Fruit fly (Drosophila melanogaster) whole organism, embryonic: ENCODE results near the gene CG33062.

Experiments used
- Ada2b ChIP-seq: fragments of 200-800 bp; sonication (Bioruptor generic); IDR thresholded peaks from 2 replicates; pipeline ENCODE4 v1.3.6; 2022; ENCODE audit warnings: missing biosample characterization, missing genetic modification characterization
- CG11504 ChIP-seq: fragments of 200-800 bp; sonication (Bioruptor generic); optimal IDR thresholded peaks from 3 replicates; lab custom pipeline; 2019; ENCODE audit warnings: missing biosample characterization, mild to moderate bottlenecking, missing genetic modification characterization, moderate library complexity
- CG14014 ChIP-seq: fragments of 200-800 bp; sonication (Bioruptor generic); IDR thresholded peaks from 2 replicates; pipeline ENCODE4 v1.3.6; 2022; ENCODE audit warnings: missing biosample characterization, missing genetic modification characterization
- CG14965 ChIP-seq: fragments of 200-800 bp; sonication (Bioruptor generic); optimal IDR thresholded peaks from 2 replicates; lab custom pipeline; 2016; ENCODE audit warnings: missing biosample characterization, missing genetic modification characterization, borderline replicate concordance
- CG15011 ChIP-seq: fragments of 200-800 bp; sonication (Bioruptor generic); optimal IDR thresholded peaks from 3 replicates; lab custom pipeline; 2018; ENCODE audit warnings: missing biosample characterization, mild to moderate bottlenecking, missing genetic modification characterization
- CG1529 ChIP-seq: fragments of 200-800 bp; sonication (Bioruptor generic); optimal IDR thresholded peaks from 3 replicates; lab custom pipeline; 2018; ENCODE audit warnings: missing biosample characterization, missing genetic modification characterization
- CG1603 ChIP-seq: fragments of 200-800 bp; sonication (Bioruptor generic); optimal IDR thresholded peaks from 2 replicates; lab custom pipeline; 2019; ENCODE audit warnings: missing biosample characterization, mild to moderate bottlenecking, missing genetic modification characterization, moderate library complexity
- CG1647 ChIP-seq: fragments of 200-800 bp; sonication (Bioruptor generic); optimal IDR thresholded peaks from 3 replicates; lab custom pipeline; 2016; ENCODE audit warnings: missing biosample characterization, missing genetic modification characterization
- CG17361 ChIP-seq: fragments of 200-800 bp; sonication (Bioruptor generic); IDR thresholded peaks from 3 replicates; pipeline ENCODE4 v1.3.6; 2022; ENCODE audit warnings: missing biosample characterization, missing genetic modification characterization
- CG18764 ChIP-seq: fragments of 200-800 bp; sonication (Bioruptor generic); optimal IDR thresholded peaks from 3 replicates; lab custom pipeline; 2016; ENCODE audit warnings: missing biosample characterization, missing genetic modification characterization
- CG2120 ChIP-seq: fragments of 200-800 bp; sonication (Bioruptor generic); optimal IDR thresholded peaks from 3 replicates; lab custom pipeline; 2016; ENCODE audit warnings: missing biosample characterization, missing genetic modification characterization
- CG2129 ChIP-seq: fragments of 200-800 bp; sonication (Bioruptor generic); IDR thresholded peaks from 2 replicates; pipeline ENCODE4 v1.3.6; 2022; ENCODE audit warnings: missing biosample characterization, missing genetic modification characterization; ENCODE audit not compliant: partially characterized antibody
- CG2875 ChIP-seq: fragments of 200-800 bp; sonication (Bioruptor generic); optimal IDR thresholded peaks from 2 replicates; lab custom pipeline; 2017; ENCODE audit warnings: missing biosample characterization, mild to moderate bottlenecking, missing genetic modification characterization, missing genetic modification reagents
- CG30403 ChIP-seq: fragments of 200-800 bp; sonication (Bioruptor generic); optimal IDR thresholded peaks from 3 replicates; lab custom pipeline; 2016; ENCODE audit warnings: missing biosample characterization, missing genetic modification characterization
- CG31388 ChIP-seq: fragments of 200-800 bp; sonication (Bioruptor generic); optimal IDR thresholded peaks from 2 replicates; lab custom pipeline; 2016; ENCODE audit warnings: missing biosample characterization, missing genetic modification characterization
- CG33213 ChIP-seq: fragments of 200-800 bp; sonication (Bioruptor generic); optimal IDR thresholded peaks from 3 replicates; lab custom pipeline; 2016; ENCODE audit warnings: missing biosample characterization, missing genetic modification characterization
- CG3847 ChIP-seq: fragments of 200-800 bp; sonication (Bioruptor generic); IDR thresholded peaks from 2 replicates; pipeline ENCODE4 v1.3.6; 2022; ENCODE audit warnings: missing biosample characterization, missing genetic modification characterization
- CG4707 ChIP-seq: fragments of 200-800 bp; sonication (Bioruptor generic); optimal IDR thresholded peaks from 2 replicates; lab custom pipeline; 2018; ENCODE audit warnings: missing biosample characterization, mild to moderate bottlenecking, missing genetic modification characterization, moderate library complexity
- CG9932 ChIP-seq: fragments of 200-800 bp; sonication (Bioruptor generic); IDR thresholded peaks from 2 replicates; pipeline ENCODE4 v1.3.6; 2022; ENCODE audit warnings: missing biosample characterization, missing genetic modification characterization
- Dll ChIP-seq: fragments of 200-800 bp; sonication (Bioruptor generic); IDR thresholded peaks from 4 replicates; pipeline ENCODE4 v1.3.6; 2022; ENCODE audit warnings: missing biosample characterization, missing genetic modification characterization; ENCODE audit not compliant: partially characterized antibody
- Drgx ChIP-seq: fragments of 200-800 bp; sonication (Bioruptor generic); IDR thresholded peaks from 2 replicates; pipeline ENCODE4 v1.3.6; 2022; ENCODE audit warnings: missing biosample characterization, missing genetic modification characterization
- Gsc ChIP-seq: fragments of 200-800 bp; sonication (Bioruptor generic); IDR thresholded peaks from 2 replicates; pipeline ENCODE4 v1.3.6; 2022; ENCODE audit warnings: missing biosample characterization, missing genetic modification characterization
- Hand ChIP-seq: fragments of 200-800 bp; sonication (Bioruptor generic); optimal IDR thresholded peaks from 2 replicates; lab custom pipeline; 2017; ENCODE audit warnings: mild to moderate bottlenecking, missing biosample characterization, missing genetic modification reagents, missing genetic modification characterization
- Jarid2 ChIP-seq: fragments of 200-800 bp; sonication (Bioruptor generic); optimal IDR thresholded peaks from 3 replicates; lab custom pipeline; 2017; ENCODE audit warnings: mild to moderate bottlenecking, missing biosample characterization, missing genetic modification reagents, missing genetic modification characterization
- Lhr ChIP-seq: fragments of 200-800 bp; sonication (Bioruptor generic); optimal IDR thresholded peaks from 3 replicates; lab custom pipeline; 2017; ENCODE audit warnings: mild to moderate bottlenecking, missing biosample characterization, missing genetic modification reagents, missing genetic modification characterization
- Myb ChIP-seq: fragments of 200-800 bp; sonication (Bioruptor generic); optimal IDR thresholded peaks from 2 replicates; lab custom pipeline; 2016; ENCODE audit warnings: missing biosample characterization, missing genetic modification characterization
- NC2β ChIP-seq: fragments of 200-800 bp; sonication (Bioruptor generic); optimal IDR thresholded peaks from 2 replicates; lab custom pipeline; 2016; ENCODE audit warnings: missing biosample characterization, missing genetic modification characterization
- Ptx1 ChIP-seq: fragments of 200-800 bp; sonication (Bioruptor generic); IDR thresholded peaks from 2 replicates; pipeline ENCODE4 v1.3.6; 2022; ENCODE audit warnings: missing biosample characterization, missing genetic modification characterization
- Ravus ChIP-seq: fragments of 200-800 bp; sonication (Bioruptor generic); IDR thresholded peaks from 2 replicates; pipeline ENCODE4 v1.3.6; 2022; ENCODE audit warnings: missing biosample characterization, missing genetic modification characterization
- Scr ChIP-seq: fragments of 200-800 bp; sonication (Bioruptor generic); IDR thresholded peaks from 2 replicates; pipeline ENCODE4 v1.3.6; 2022; ENCODE audit warnings: missing biosample characterization, missing genetic modification characterization; ENCODE audit not compliant: partially characterized antibody
- Sox102F ChIP-seq: fragments of 200-800 bp; sonication (Bioruptor generic); optimal IDR thresholded peaks from 2 replicates; lab custom pipeline; 2018; ENCODE audit warnings: missing biosample characterization, mild to moderate bottlenecking, missing genetic modification characterization, moderate library complexity
- Xrp1 ChIP-seq: fragments of 200-800 bp; sonication (Bioruptor generic); IDR thresholded peaks from 2 replicates; pipeline ENCODE4 v1.3.6; 2022; ENCODE audit warnings: missing biosample characterization, missing genetic modification characterization
- chm ChIP-seq: fragments of 200-800 bp; sonication (Bioruptor generic); IDR thresholded peaks from 2 replicates; pipeline ENCODE4 v1.3.6; 2022; ENCODE audit warnings: missing biosample characterization, missing genetic modification characterization
- chn ChIP-seq: fragments of 200-800 bp; sonication (Bioruptor generic); optimal IDR thresholded peaks from 2 replicates; lab custom pipeline; 2016; ENCODE audit warnings: missing biosample characterization, missing genetic modification characterization
- dmrt99B ChIP-seq: fragments of 200-800 bp; sonication (Bioruptor generic); optimal IDR thresholded peaks from 2 replicates; lab custom pipeline; 2018; ENCODE audit warnings: missing biosample characterization, mild to moderate bottlenecking, missing genetic modification characterization, moderate library complexity
- esg ChIP-seq: fragments of 200-800 bp; sonication (Bioruptor generic); conservative IDR thresholded peaks from 2 replicates; pipeline ENCODE4 v1.3.6; 2022; ENCODE audit warnings: missing biosample characterization, missing genetic modification characterization
- jigr1 ChIP-seq: fragments of 200-800 bp; sonication (Bioruptor generic); IDR thresholded peaks from 3 replicates; pipeline ENCODE4 v1.3.6; 2022; ENCODE audit warnings: missing biosample characterization, missing genetic modification characterization
- jumu ChIP-seq: fragments of 200-800 bp; sonication (Bioruptor generic); optimal IDR thresholded peaks from 3 replicates; lab custom pipeline; 2016; ENCODE audit warnings: missing biosample characterization, missing genetic modification characterization
- mirr ChIP-seq: fragments of 200-800 bp; sonication (Bioruptor generic); optimal IDR thresholded peaks from 3 replicates; lab custom pipeline; 2018; ENCODE audit warnings: missing biosample characterization, mild to moderate bottlenecking, missing genetic modification characterization
- mld ChIP-seq: fragments of 200-800 bp; sonication (Bioruptor generic); IDR thresholded peaks from 3 replicates; pipeline ENCODE4 v1.3.6; 2022; ENCODE audit warnings: missing biosample characterization, missing genetic modification characterization; ENCODE audit not compliant: partially characterized antibody
- nerfin-1 ChIP-seq: fragments of 200-800 bp; sonication (Bioruptor generic); optimal IDR thresholded peaks from 3 replicates; lab custom pipeline; 2019; ENCODE audit warnings: missing biosample characterization, mild to moderate bottlenecking, missing genetic modification characterization, moderate library complexity
- onecut ChIP-seq: fragments of 200-800 bp; sonication (Bioruptor generic); IDR thresholded peaks from 2 replicates; pipeline ENCODE4 v1.3.6; 2022; ENCODE audit warnings: missing biosample characterization, missing genetic modification characterization
- pfk ChIP-seq: fragments of 200-800 bp; sonication (Bioruptor generic); optimal IDR thresholded peaks from 2 replicates; lab custom pipeline; 2018; ENCODE audit warnings: missing biosample characterization, mild to moderate bottlenecking, missing genetic modification characterization, moderate library complexity
- pho ChIP-seq: fragments of 200-800 bp; sonication (Bioruptor generic); optimal IDR thresholded peaks from 2 replicates; lab custom pipeline; 2016; ENCODE audit warnings: missing biosample characterization, missing genetic modification characterization
- phol ChIP-seq: fragments of 200-800 bp; sonication (Bioruptor generic); optimal IDR thresholded peaks from 3 replicates; lab custom pipeline; 2018; ENCODE audit warnings: missing biosample characterization, mild to moderate bottlenecking, missing genetic modification characterization, moderate library complexity
- sens ChIP-seq: fragments of 200-800 bp; sonication (Bioruptor generic); peaks from one replicate; lab custom pipeline; 2016; ENCODE audit warnings: missing biosample characterization, missing genetic modification characterization
- slbo ChIP-seq: fragments of 200-800 bp; sonication (Bioruptor generic); IDR thresholded peaks from 2 replicates; pipeline ENCODE4 v1.3.6; 2022; ENCODE audit warnings: missing biosample characterization, missing genetic modification characterization
- sqz ChIP-seq: fragments of 200-800 bp; sonication (Bioruptor generic); optimal IDR thresholded peaks from 3 replicates; lab custom pipeline; 2018; ENCODE audit warnings: missing biosample characterization, mild to moderate bottlenecking, missing genetic modification characterization
- tap ChIP-seq: fragments of 200-800 bp; optimal IDR thresholded peaks from 3 replicates; lab custom pipeline; 2019; ENCODE audit warnings: missing biosample characterization, mild to moderate bottlenecking, missing genetic modification characterization, moderate library complexity
- tio ChIP-seq: fragments of 200-800 bp; sonication (Bioruptor generic); optimal IDR thresholded peaks from 2 replicates; lab custom pipeline; 2017; ENCODE audit warnings: missing biosample characterization, missing genetic modification characterization, inconsistent platforms
- vvl ChIP-seq: fragments of 200-800 bp; sonication (Bioruptor generic); IDR thresholded peaks from 2 replicates; pipeline ENCODE4 v1.3.6; 2022; ENCODE audit warnings: missing biosample characterization, missing genetic modification characterization

The CG33062 gene

dm6 chr3L:19444092-19444491 is 2.2 kb downstream of the CG33062 start (continued):
- TF ChIP-seq phol: peak; percentile 22
- TF ChIP-seq CG14965: no peak
- TF ChIP-seq CG1647 (GFP tag; lab: Kevin White, UChicago): no peak
- TF ChIP-seq CG11504: peak; percentile 6
- no peak for TF ChIP-seq mld (GFP tag; lab: Robert Waterston, UW)
- TF ChIP-seq Ada2b: no peak
- no peak for TF ChIP-seq CG9932
- TF ChIP-seq jigr1 (GFP tag; lab: Robert Waterston, UW): 0 out of 3 replicates have a peak, but pooled peaks have one; percentile 19
- TF ChIP-seq Hand (GFP tag; lab: Kevin White, UChicago): no peak
- TF ChIP-seq CG2875 (GFP tag; lab: Kevin White, UChicago): no peak
- TF ChIP-seq CG1603: peak; percentile 57
- no peak for TF ChIP-seq Gsc (GFP tag; lab: Robert Waterston, UW)
- TF ChIP-seq Ravus (GFP tag; lab: Robert Waterston, UW): no peak
- TF ChIP-seq pfk: no peak
- TF ChIP-seq Lhr (GFP tag; lab: Kevin White, UChicago): no peak
- TF ChIP-seq CG2129 (GFP tag; lab: Robert Waterston, UW): no peak
- TF ChIP-seq Scr (GFP tag; lab: Robert Waterston, UW): no peak
- TF ChIP-seq dmrt99B (tag; lab: Kevin White, UChicago): peak; percentile 14
- no peak for TF ChIP-seq CG33213 (GFP tag; lab: Kevin White, UChicago)
- TF ChIP-seq vvl (GFP tag; lab: Robert Waterston, UW): peak; percentile 15; the same call in 1 of the 2 replicates
- 0 out of 2 replicates have a peak, but pooled peaks have one; percentile 21 for TF ChIP-seq CG3847 (GFP tag; lab: Robert Waterston, UW)
- TF ChIP-seq tap (tag; lab: Kevin White, UChicago): no peak
- no peak for TF ChIP-seq Jarid2 (GFP tag; lab: Kevin White, UChicago)
- no peak for TF ChIP-seq onecut (GFP tag; lab: Robert Waterston, UW)
- no peak for TF ChIP-seq CG31388
- TF ChIP-seq chm: no peak
- TF ChIP-seq CG4707 (GFP tag; lab: Kevin White, UChicago): no peak
- TF ChIP-seq pho (GFP tag; lab: Kevin White, UChicago): no peak
- no peak for TF ChIP-seq CG18764 (GFP tag; lab: Kevin White, UChicago)
- 0 out of 2 replicates have a peak, but pooled peaks have one; percentile 19 for TF ChIP-seq CG14014 (GFP tag; lab: Robert Waterston, UW)
- TF ChIP-seq nerfin-1 (tag; lab: Kevin White, UChicago): no peak
- TF ChIP-seq Dll (GFP tag; lab: Robert Waterston, UW): no peak
- TF ChIP-seq esg (GFP tag; lab: Robert Waterston, UW): no peak
- TF ChIP-seq CG30403: peak; percentile 25
- no peak for TF ChIP-seq Myb (GFP tag; lab: Kevin White, UChicago)
- TF ChIP-seq CG1529 (GFP tag; lab: Kevin White, UChicago): no peak
- TF ChIP-seq slbo (GFP tag; lab: Robert Waterston, UW): peak; percentile 38; the same call in 1 of the 2 replicates
- TF ChIP-seq Drgx (GFP tag; lab: Robert Waterston, UW): no peak
- TF ChIP-seq NC2β (GFP tag; lab: Kevin White, UChicago): no peak
- peak; percentile 63 for TF ChIP-seq sens (GFP tag; lab: Kevin White, UChicago)
- 0 out of 2 replicates have a peak, but pooled peaks have one; percentile 33 for TF ChIP-seq Xrp1 (GFP tag; lab: Robert Waterston, UW)
- TF ChIP-seq tio: peak; percentile 12
- TF ChIP-seq Sox102F (GFP tag; lab: Kevin White, UChicago): peak; percentile 28
- no peak for TF ChIP-seq mirr (GFP tag; lab: Kevin White, UChicago)
- TF ChIP-seq CG17361 (GFP tag; lab: Robert Waterston, UW): no peak
- TF ChIP-seq sqz (GFP tag; lab: Kevin White, UChicago): no peak
- peak; percentile 40; the same call in 1 of the 2 replicates for TF ChIP-seq Ptx1 (GFP tag; lab: Robert Waterston, UW)
- TF ChIP-seq chn: peak; percentile 15
- no peak for TF ChIP-seq jumu
- no peak for TF ChIP-seq CG15011 (GFP tag; lab: Kevin White, UChicago)
- peak; percentile 45 for TF ChIP-seq CG2120 (GFP tag; lab: Kevin White, UChicago)
